Fruit fly (Drosophila melanogaster) whole organism, embryonic: ENCODE measurements around the gene Cyp1.

Source experiments
- BEAF-32 ChIP-seq: fragments of 200-800 bp; sonication (Bioruptor generic); optimal IDR thresholded peaks from 3 replicates; lab custom pipeline; 2017; ENCODE audit warnings: missing biosample characterization, missing genetic modification characterization, mild to moderate bottlenecking, moderate library complexity, missing genetic modification reagents
- Bgb ChIP-seq: fragments of 200-800 bp; sonication (Bioruptor generic); IDR thresholded peaks from 2 replicates; pipeline ENCODE4 v1.3.6; 2022; ENCODE audit warnings: missing biosample characterization, missing genetic modification characterization; ENCODE audit not compliant: partially characterized antibody
- CG10366 ChIP-seq: fragments of 200-800 bp; sonication (Bioruptor generic); IDR thresholded peaks from 2 replicates; pipeline ENCODE4 v1.3.6; 2022; ENCODE audit warnings: missing biosample characterization, missing genetic modification characterization
- CG12104 ChIP-seq: fragments of 200-800 bp; sonication (Bioruptor generic); optimal IDR thresholded peaks from 3 replicates; lab custom pipeline; 2016; ENCODE audit warnings: missing biosample characterization, missing genetic modification characterization
- CG12391 ChIP-seq: fragments of 200-800 bp; sonication (Bioruptor generic); optimal IDR thresholded peaks from 3 replicates; lab custom pipeline; 2018; ENCODE audit warnings: missing biosample characterization, mild to moderate bottlenecking, missing genetic modification characterization, moderate library complexity
- CG12659 ChIP-seq: fragments of 200-800 bp; sonication (Bioruptor generic); optimal IDR thresholded peaks from 3 replicates; lab custom pipeline; 2017; ENCODE audit warnings: mild to moderate bottlenecking, missing biosample characterization, missing genetic modification reagents, missing genetic modification characterization
- CG13424 ChIP-seq: fragments of 200-800 bp; sonication (Bioruptor generic); optimal IDR thresholded peaks from 2 replicates; lab custom pipeline; 2019; ENCODE audit warnings: missing biosample characterization, mild to moderate bottlenecking, missing genetic modification characterization, moderate library complexity
- CG14014 ChIP-seq: fragments of 200-800 bp; sonication (Bioruptor generic); IDR thresholded peaks from 2 replicates; pipeline ENCODE4 v1.3.6; 2022; ENCODE audit warnings: missing biosample characterization, missing genetic modification characterization
- CG15514 ChIP-seq: fragments of 200-800 bp; sonication (Bioruptor generic); optimal IDR thresholded peaks from 3 replicates; lab custom pipeline; 2017; ENCODE audit warnings: missing biosample characterization, missing genetic modification characterization, mild to moderate bottlenecking, moderate library complexity, missing genetic modification reagents
- CG16779 ChIP-seq: fragments of 200-800 bp; sonication (Bioruptor generic); IDR thresholded peaks from 2 replicates; pipeline ENCODE4 v1.3.6; 2022; ENCODE audit warnings: missing biosample characterization, missing genetic modification characterization
- CG2116 ChIP-seq: fragments of 200-800 bp; sonication (Bioruptor generic); optimal IDR thresholded peaks from 3 replicates; lab custom pipeline; 2018; ENCODE audit warnings: missing biosample characterization, mild to moderate bottlenecking, missing genetic modification characterization
- CG2120 ChIP-seq: fragments of 200-800 bp; sonication (Bioruptor generic); optimal IDR thresholded peaks from 3 replicates; lab custom pipeline; 2016; ENCODE audit warnings: missing biosample characterization, missing genetic modification characterization
- CG2202 ChIP-seq: fragments of 200-800 bp; sonication (Bioruptor generic); optimal IDR thresholded peaks from 2 replicates; lab custom pipeline; 2018; ENCODE audit warnings: missing biosample characterization, mild to moderate bottlenecking, missing genetic modification characterization
- CG32767 ChIP-seq: fragments of 200-800 bp; sonication (Bioruptor generic); IDR thresholded peaks from 2 replicates; pipeline ENCODE4 v1.3.6; 2022; ENCODE audit warnings: missing biosample characterization, missing genetic modification characterization
- CG4360 ChIP-seq: fragments of 200-800 bp; sonication (Bioruptor generic); IDR thresholded peaks from 2 replicates; pipeline ENCODE4 v1.3.6; 2022; ENCODE audit warnings: missing biosample characterization, missing genetic modification characterization
- CG4424 ChIP-seq: fragments of 200-800 bp; sonication (Bioruptor generic); optimal IDR thresholded peaks from 3 replicates; lab custom pipeline; 2016; ENCODE audit warnings: missing biosample characterization, missing genetic modification characterization
- CG6254 ChIP-seq: fragments of 200-800 bp; sonication (Bioruptor generic); optimal IDR thresholded peaks from 3 replicates; lab custom pipeline; 2017; ENCODE audit warnings: mild to moderate bottlenecking, missing biosample characterization, missing genetic modification reagents, missing genetic modification characterization
- CG7786 ChIP-seq: fragments of 200-800 bp; sonication (Bioruptor generic); optimal IDR thresholded peaks from 2 replicates; lab custom pipeline; 2016; ENCODE audit warnings: missing biosample characterization, missing genetic modification characterization
- CG8290 ChIP-seq, 3 experiments: fragments of 200-800 bp; sonication (Bioruptor generic); optimal IDR thresholded peaks; 2 replicates each; lab custom pipeline; 2016 to 2019; ENCODE audit warnings: missing biosample characterization in 3 of 3, missing genetic modification characterization in 3 of 3, mild to moderate bottlenecking in 2 of 3, moderate library complexity in 1 of 3
- CG8359 ChIP-seq: fragments of 200-800 bp; sonication (Bioruptor generic); optimal IDR thresholded peaks from 2 replicates; lab custom pipeline; 2017; ENCODE audit warnings: missing biosample characterization, mild to moderate bottlenecking, missing genetic modification characterization, borderline replicate concordance
- CG9609 ChIP-seq: fragments of 200-800 bp; sonication (Bioruptor generic); optimal IDR thresholded peaks from 3 replicates; lab custom pipeline; 2016; ENCODE audit warnings: missing biosample characterization, missing genetic modification characterization
- CG9727 ChIP-seq: fragments of 200-800 bp; sonication (Bioruptor generic); optimal IDR thresholded peaks from 3 replicates; lab custom pipeline; 2017; ENCODE audit warnings: missing biosample characterization, mild to moderate bottlenecking, missing genetic modification characterization
- CG9797 ChIP-seq: fragments of 200-800 bp; sonication (Bioruptor generic); optimal IDR thresholded peaks from 3 replicates; lab custom pipeline; 2018; ENCODE audit warnings: missing biosample characterization, mild to moderate bottlenecking, missing genetic modification characterization
- Dp ChIP-seq: fragments of 200-800 bp; sonication (Bioruptor generic); optimal IDR thresholded peaks from 2 replicates; lab custom pipeline; 2018; ENCODE audit warnings: missing biosample characterization, mild to moderate bottlenecking, missing genetic modification characterization, moderate library complexity
- Dref ChIP-seq: fragments of 200-800 bp; sonication (Bioruptor generic); IDR thresholded peaks from 2 replicates; pipeline ENCODE4 v1.3.6; 2022; ENCODE audit warnings: missing biosample characterization, missing genetic modification characterization
- E2f2 ChIP-seq: fragments of 200-800 bp; sonication (Bioruptor generic); IDR thresholded peaks from 2 replicates; pipeline ENCODE4 v1.3.6; 2022; ENCODE audit warnings: missing biosample characterization, missing genetic modification characterization
- Ets97D ChIP-seq: fragments of 200-800 bp; sonication (Bioruptor generic); optimal IDR thresholded peaks from 3 replicates; lab custom pipeline; 2016; ENCODE audit warnings: missing biosample characterization, missing genetic modification characterization
- Meics ChIP-seq: fragments of 200-800 bp; sonication (Bioruptor generic); optimal IDR thresholded peaks from 2 replicates; lab custom pipeline; 2017; ENCODE audit warnings: missing biosample characterization, mild to moderate bottlenecking, missing genetic modification characterization
- Myb ChIP-seq: fragments of 200-800 bp; sonication (Bioruptor generic); optimal IDR thresholded peaks from 2 replicates; lab custom pipeline; 2016; ENCODE audit warnings: missing biosample characterization, missing genetic modification characterization
- Rfx ChIP-seq: fragments of 200-800 bp; sonication (Bioruptor generic); IDR thresholded peaks from 2 replicates; pipeline ENCODE4 v1.3.6; 2022; ENCODE audit warnings: missing biosample characterization, missing genetic modification characterization
- Sin3A ChIP-seq: fragments of >200 bp; optimal IDR thresholded peaks from 2 replicates; lab custom pipeline; 2018
- Xbp1 ChIP-seq: fragments of 200-800 bp; sonication (Bioruptor generic); optimal IDR thresholded peaks from 3 replicates; lab custom pipeline; 2016; ENCODE audit warnings: missing biosample characterization, mild to moderate bottlenecking, missing genetic modification characterization
- chinmo ChIP-seq: fragments of 200-800 bp; sonication (Bioruptor generic); IDR thresholded peaks from 4 replicates; pipeline ENCODE4 v1.3.6; 2022; ENCODE audit warnings: missing biosample characterization, missing genetic modification characterization; ENCODE audit not compliant: partially characterized antibody
- ci ChIP-seq: fragments of 200-800 bp; sonication (Bioruptor generic); IDR thresholded peaks from 3 replicates; pipeline ENCODE4 v1.3.6; 2022; ENCODE audit warnings: missing biosample characterization, missing genetic modification characterization
- da ChIP-seq: fragments of 200-800 bp; sonication (Bioruptor generic); optimal IDR thresholded peaks from 2 replicates; lab custom pipeline; 2016; ENCODE audit warnings: missing biosample characterization, missing genetic modification characterization
- dimm ChIP-seq: fragments of 200-800 bp; sonication (Bioruptor generic); IDR thresholded peaks from 2 replicates; pipeline ENCODE4 v1.3.6; 2022; ENCODE audit warnings: missing biosample characterization, missing genetic modification characterization
- dmrt11E ChIP-seq: fragments of 200-800 bp; sonication (Bioruptor generic); optimal IDR thresholded peaks from 3 replicates; lab custom pipeline; 2018; ENCODE audit warnings: missing biosample characterization, mild to moderate bottlenecking, missing genetic modification characterization, moderate library complexity
- fd3F ChIP-seq: fragments of 200-800 bp; sonication (Bioruptor generic); optimal IDR thresholded peaks from 2 replicates; lab custom pipeline; 2018; ENCODE audit warnings: missing biosample characterization, mild to moderate bottlenecking, missing genetic modification characterization, moderate library complexity
- grau ChIP-seq: fragments of 200-800 bp; optimal IDR thresholded peaks from 3 replicates; lab custom pipeline; 2019; ENCODE audit warnings: missing biosample characterization, mild to moderate bottlenecking, missing genetic modification characterization, moderate library complexity
- mld ChIP-seq: fragments of 200-800 bp; sonication (Bioruptor generic); IDR thresholded peaks from 3 replicates; pipeline ENCODE4 v1.3.6; 2022; ENCODE audit warnings: missing biosample characterization, missing genetic modification characterization; ENCODE audit not compliant: partially characterized antibody
- pho ChIP-seq: fragments of 200-800 bp; sonication (Bioruptor generic); optimal IDR thresholded peaks from 2 replicates; lab custom pipeline; 2016; ENCODE audit warnings: missing biosample characterization, missing genetic modification characterization
- slbo ChIP-seq: fragments of 200-800 bp; sonication (Bioruptor generic); IDR thresholded peaks from 2 replicates; pipeline ENCODE4 v1.3.6; 2022; ENCODE audit warnings: missing biosample characterization, missing genetic modification characterization
- slp2 ChIP-seq: fragments of 200-800 bp; sonication (Bioruptor generic); optimal IDR thresholded peaks from 2 replicates; lab custom pipeline; 2016; ENCODE audit warnings: missing biosample characterization, missing genetic modification characterization
- sna ChIP-seq: fragments of 200-800 bp; sonication (Bioruptor generic); IDR thresholded peaks from 2 replicates; pipeline ENCODE4 v1.3.6; 2022; ENCODE audit warnings: missing biosample characterization, missing genetic modification characterization; ENCODE audit not compliant: partially characterized antibody
- tap ChIP-seq: fragments of 200-800 bp; optimal IDR thresholded peaks from 3 replicates; lab custom pipeline; 2019; ENCODE audit warnings: missing biosample characterization, mild to moderate bottlenecking, missing genetic modification characterization, moderate library complexity
- tin ChIP-seq: fragments of 200-800 bp; sonication (Bioruptor generic); optimal IDR thresholded peaks from 3 replicates; lab custom pipeline; 2016; ENCODE audit warnings: missing biosample characterization, missing genetic modification characterization
- tup ChIP-seq: fragments of 200-800 bp; sonication (Bioruptor generic); optimal IDR thresholded peaks from 2 replicates; lab custom pipeline; 2016; ENCODE audit warnings: missing biosample characterization, mild to moderate bottlenecking, missing genetic modification characterization, moderate library complexity
- twi ChIP-seq: fragments of 200-800 bp; optimal IDR thresholded peaks from 2 replicates; lab custom pipeline; 2019; ENCODE audit warnings: missing biosample characterization, mild to moderate bottlenecking, missing genetic modification characterization, moderate library complexity
- unpg ChIP-seq: fragments of 200-800 bp; sonication (Bioruptor generic); optimal IDR thresholded peaks from 3 replicates; lab custom pipeline; 2018; ENCODE audit warnings: missing biosample characterization, mild to moderate bottlenecking, missing genetic modification characterization, moderate library complexity

Cyp1 gene

dm6 chrX:16288492-16288964 is 31.6 kb downstream of the Cyp1 start, which contains the start of the genes CG32576 and caz:
Gene CG32576, minus strand, starts transcription at chrX:16288533.
Gene caz, plus strand, starts transcription at chrX:16288810.
- no peak for TF ChIP-seq CG9609
- TF ChIP-seq CG8290 (GFP tag; optimal IDR thresholded peaks at IDR 0.05; lab: Kevin White, UChicago) = no peak
- peak in 1 of 2 experiments; percentile 33 for TF ChIP-seq CG8290 (tag; optimal IDR thresholded peaks at IDR 0.05; lab: Kevin White, UChicago)
- peak; percentile 33 for TF ChIP-seq Meics (GFP tag; lab: Kevin White, UChicago)
- TF ChIP-seq dimm (GFP tag; lab: Robert Waterston, UW) = no peak
- peak; percentile 95 for TF ChIP-seq CG2116 (GFP tag; lab: Kevin White, UChicago)
- peak; percentile 73 for TF ChIP-seq CG15514 (GFP tag; lab: Kevin White, UChicago)
- peak; percentile 23 for TF ChIP-seq CG9797 (GFP tag; lab: Kevin White, UChicago)
- peak; percentile 83 for TF ChIP-seq CG12659 (GFP tag; lab: Kevin White, UChicago)
- no peak for TF ChIP-seq CG4360
- TF ChIP-seq unpg (GFP tag; lab: Kevin White, UChicago) = peak; percentile 31
- peak; percentile 30; the same call in 1 of the 2 replicates for TF ChIP-seq Rfx (GFP tag; lab: Robert Waterston, UW)
- TF ChIP-seq Xbp1 (GFP tag; lab: Kevin White, UChicago) = peak; percentile 60
- peak; percentile 35 for TF ChIP-seq Bgb
- TF ChIP-seq CG10366 (GFP tag; lab: Robert Waterston, UW) = no peak
- peak; percentile 61 for TF ChIP-seq CG12391 (tag; lab: Kevin White, UChicago)
- no peak for TF ChIP-seq mld
- peak; percentile 24; the same call in 1 of the 2 replicates for TF ChIP-seq slbo (GFP tag; lab: Robert Waterston, UW)
- TF ChIP-seq dmrt11E (tag; lab: Kevin White, UChicago) = peak; percentile 14
- peak; percentile 13 for TF ChIP-seq fd3F
- TF ChIP-seq CG4424 (GFP tag; lab: Kevin White, UChicago) = peak; percentile 28
- no peak for TF ChIP-seq CG7786 (GFP tag; lab: Kevin White, UChicago)
- peak; percentile 56; the same call in 1 of the 2 replicates for TF ChIP-seq sna (GFP tag; lab: Robert Waterston, UW)
- peak; percentile 40 for TF ChIP-seq Myb
- TF ChIP-seq tup (GFP tag; lab: Kevin White, UChicago) = peak; percentile 9
- TF ChIP-seq Dref = peak; percentile 64
- peak; percentile 29 for TF ChIP-seq Ets97D (GFP tag; lab: Kevin White, UChicago)
- peak; percentile 59 for TF ChIP-seq CG13424 (tag; lab: Kevin White, UChicago)
- TF ChIP-seq twi (tag; lab: Kevin White, UChicago) = peak; percentile 22
- no peak for TF ChIP-seq chinmo (GFP tag; lab: Robert Waterston, UW)
- TF ChIP-seq ci = 0 out of 3 replicates have a peak, but pooled peaks have one; percentile 30
- peak; percentile 51; the same call in 1 of the 2 replicates for TF ChIP-seq E2f2 (GFP tag; lab: Robert Waterston, UW)
- TF ChIP-seq slp2 = no peak
- no peak for TF ChIP-seq CG14014 (GFP tag; lab: Robert Waterston, UW)
- peak; percentile 30 for TF ChIP-seq pho (GFP tag; lab: Kevin White, UChicago)
- peak; percentile 5 for TF ChIP-seq CG2202 (tag; lab: Kevin White, UChicago)
- TF ChIP-seq CG2120 (GFP tag; lab: Kevin White, UChicago) = peak; percentile 57
- peak; percentile 24 for TF ChIP-seq CG12104 (GFP tag; lab: Kevin White, UChicago)
- TF ChIP-seq da (GFP tag; lab: Kevin White, UChicago) = no peak
- peak; percentile 65 for TF ChIP-seq Sin3A (lab: Kevin White, UChicago)
- peak; percentile 44 for TF ChIP-seq grau (tag; lab: Kevin White, UChicago)
- TF ChIP-seq CG6254 = peak; percentile 3
- TF ChIP-seq CG9727 (GFP tag; lab: Kevin White, UChicago) = peak; percentile 26
- 0 out of 2 replicates have a peak, but pooled peaks have one; percentile 20 for TF ChIP-seq CG32767 (GFP tag; lab: Robert Waterston, UW)
- TF ChIP-seq tin (GFP tag; lab: Kevin White, UChicago) = peak; percentile 22
- TF ChIP-seq Dp (GFP tag; lab: Kevin White, UChicago) = peak; percentile 50
- no peak for TF ChIP-seq tap (tag; lab: Kevin White, UChicago)
- TF ChIP-seq CG16779 (GFP tag; lab: Robert Waterston, UW) = no peak
- no peak for TF ChIP-seq CG8359 (GFP tag; lab: Kevin White, UChicago)
- peak; percentile 80 for TF ChIP-seq BEAF-32 (GFP tag; lab: Kevin White, UChicago)
